In the genomic region with DNA sequence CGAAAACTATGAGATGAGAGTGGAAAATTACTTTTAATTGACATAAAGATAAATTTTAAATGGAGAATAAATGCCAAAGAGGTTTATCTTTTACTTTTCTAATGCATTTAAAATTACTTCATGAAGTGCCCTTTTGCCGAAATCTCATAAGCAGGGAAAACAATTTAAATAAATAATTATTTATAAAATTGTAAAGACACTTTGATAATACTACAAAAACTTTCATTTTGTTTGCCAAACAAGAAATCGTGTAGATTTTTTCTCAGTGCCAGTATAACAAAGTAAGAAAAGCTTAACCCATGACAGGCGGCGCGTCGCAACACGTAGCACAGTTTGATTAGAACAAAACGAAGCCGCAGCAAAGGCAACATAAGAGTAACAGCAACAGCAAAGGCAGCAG, we compare ENCODE assay signal across 3 fruit fly cellular contexts.
TF ChIP-seq lines count a peak whose summit lies in the region.

No protein-coding gene starts in this region.

- no peak for TF ChIP-seq CTCF in whole organism, embryonic (GFP tag; optimal IDR thresholded peaks at IDR 0.05; lab: Kevin White, UChicago)

TF ChIP-seq in whole organism, embryonic, 481 proteins besides CTCF, POLR2A, EP300 and RAD21 (continues in another document):
- TF ChIP-seq lola (GFP tag; optimal IDR thresholded peaks at IDR 0.05; lab: Kevin White, UChicago): peak in 1 of 3 experiments; percentile 4
- no peak for TF ChIP-seq sim (GFP tag; IDR thresholded peaks at IDR 0.05; lab: Robert Waterston, UW)
- no peak for TF ChIP-seq CG7556 (GFP tag; optimal IDR thresholded peaks at IDR 0.05; lab: Kevin White, UChicago)
- TF ChIP-seq Xrp1 (GFP tag; IDR thresholded peaks at IDR 0.05; lab: Robert Waterston, UW): peak; percentile 17; the same call in 1 of the 2 replicates
- TF ChIP-seq CG18764 (GFP tag; optimal IDR thresholded peaks at IDR 0.05; lab: Kevin White, UChicago): no peak
- TF ChIP-seq pnt (GFP tag; optimal IDR thresholded peaks at IDR 0.05; lab: Kevin White, UChicago): no peak
- no peak for TF ChIP-seq hkb (optimal IDR thresholded peaks at IDR 0.05; lab: Kevin White, UChicago)
- TF ChIP-seq hkb (GFP tag; IDR thresholded peaks at IDR 0.05; lab: Robert Waterston, UW): no peak
- TF ChIP-seq CG10267 (tag; optimal IDR thresholded peaks at IDR 0.05; lab: Kevin White, UChicago): no peak
- TF ChIP-seq B-H1 (GFP tag; IDR thresholded peaks at IDR 0.05; lab: Robert Waterston, UW): no peak
- TF ChIP-seq insv (GFP tag; optimal IDR thresholded peaks at IDR 0.05; lab: Kevin White, UChicago): no peak
- no peak for TF ChIP-seq CG15601 (tag; optimal IDR thresholded peaks at IDR 0.05; lab: Kevin White, UChicago)
- no peak for TF ChIP-seq fu2 (GFP tag; optimal IDR thresholded peaks at IDR 0.05; lab: Kevin White, UChicago)
- no peak for TF ChIP-seq CG7786 (GFP tag; optimal IDR thresholded peaks at IDR 0.05; lab: Kevin White, UChicago)
- no peak for TF ChIP-seq lilli (GFP tag; optimal IDR thresholded peaks at IDR 0.05; lab: Kevin White, UChicago)
- TF ChIP-seq CG5180 (GFP tag; optimal IDR thresholded peaks at IDR 0.05; lab: Kevin White, UChicago): no peak
- TF ChIP-seq CG18262 (tag; optimal IDR thresholded peaks at IDR 0.05; lab: Kevin White, UChicago): peak; percentile 26
- TF ChIP-seq ase (GFP tag; IDR thresholded peaks at IDR 0.05; lab: Robert Waterston, UW): no peak
- TF ChIP-seq tx (GFP tag; optimal IDR thresholded peaks at IDR 0.05; lab: Kevin White, UChicago): no peak
- TF ChIP-seq Ada2b (GFP tag; IDR thresholded peaks at IDR 0.05; lab: Robert Waterston, UW): no peak
- no peak for TF ChIP-seq al (GFP tag; IDR thresholded peaks at IDR 0.05; lab: Robert Waterston, UW)
- TF ChIP-seq dysf (GFP tag; IDR thresholded peaks at IDR 0.05; lab: Robert Waterston, UW): no peak
- TF ChIP-seq gsb (GFP tag; IDR thresholded peaks at IDR 0.05; lab: Robert Waterston, UW): no peak
- TF ChIP-seq amos (GFP tag; IDR thresholded peaks at IDR 0.05; lab: Robert Waterston, UW; ENCODE audit: partially characterized antibody): no peak
- TF ChIP-seq gce (GFP tag; IDR thresholded peaks at IDR 0.05; lab: Robert Waterston, UW): no peak
- no peak for TF ChIP-seq cas (GFP tag; IDR thresholded peaks at IDR 0.05; lab: Robert Waterston, UW)
- peak; percentile 21 for TF ChIP-seq CG2712 (tag; optimal IDR thresholded peaks at IDR 0.05; lab: Kevin White, UChicago)
- TF ChIP-seq CkIIα-i1 (GFP tag; IDR thresholded peaks at IDR 0.05; lab: Robert Waterston, UW): no peak
- no peak for TF ChIP-seq CG17829 (tag; optimal IDR thresholded peaks at IDR 0.05; lab: Kevin White, UChicago)
- no peak for TF ChIP-seq CG6272 (GFP tag; IDR thresholded peaks at IDR 0.05; lab: Robert Waterston, UW)
- no peak for TF ChIP-seq oc (tag; optimal IDR thresholded peaks at IDR 0.05; lab: Kevin White, UChicago)

TF ChIP-seq in whole organism, prepupa, 60 proteins besides CTCF, POLR2A, EP300 and RAD21:
- 0 out of 3 replicates have a peak, but pooled peaks have one; percentile 45 for TF ChIP-seq CG6163 (GFP tag; IDR thresholded peaks at IDR 0.05; lab: Robert Waterston, UW)
- no peak for TF ChIP-seq Hr4 (GFP tag; optimal IDR thresholded peaks at IDR 0.05; lab: Kevin White, UChicago)
- TF ChIP-seq CG32006 (GFP tag; optimal IDR thresholded peaks at IDR 0.05; lab: Kevin White, UChicago): peak; percentile 52
- TF ChIP-seq Eip78C (GFP tag; lab: Kevin White, UChicago): peak; percentile 61
- TF ChIP-seq eg (GFP tag; IDR thresholded peaks at IDR 0.05; lab: Robert Waterston, UW): no peak
- 0 out of 2 replicates have a peak, but pooled peaks have one; percentile 10 for TF ChIP-seq CG15336 (GFP tag; IDR thresholded peaks at IDR 0.05; lab: Robert Waterston, UW)
- TF ChIP-seq fkh (GFP tag; optimal IDR thresholded peaks at IDR 0.05; lab: Kevin White, UChicago): no peak
- TF ChIP-seq lz (GFP tag; optimal IDR thresholded peaks at IDR 0.05; lab: Kevin White, UChicago): no peak
- no peak for TF ChIP-seq fd59A (GFP tag; optimal IDR thresholded peaks at IDR 0.05; lab: Kevin White, UChicago)
- TF ChIP-seq CG6792 (GFP tag; optimal IDR thresholded peaks at IDR 0.05; lab: Kevin White, UChicago): no peak
- TF ChIP-seq CG11762 (GFP tag; optimal IDR thresholded peaks at IDR 0.05; lab: Kevin White, UChicago; ENCODE audit: insufficient read depth): no peak
- TF ChIP-seq ss (GFP tag; optimal IDR thresholded peaks at IDR 0.05; lab: Kevin White, UChicago): no peak
- no peak for TF ChIP-seq Smox (GFP tag; optimal IDR thresholded peaks at IDR 0.05; lab: Kevin White, UChicago)
- TF ChIP-seq CG4318 (GFP tag; optimal IDR thresholded peaks at IDR 0.05; lab: Kevin White, UChicago): peak; percentile 7
- TF ChIP-seq OdsH (GFP tag; optimal IDR thresholded peaks at IDR 0.05; lab: Kevin White, UChicago): peak; percentile 8
- TF ChIP-seq CG11902 (GFP tag; optimal IDR thresholded peaks at IDR 0.05; lab: Kevin White, UChicago): no peak
- TF ChIP-seq CG1621 (tag; optimal IDR thresholded peaks at IDR 0.05; lab: Kevin White, UChicago): no peak
- no peak for TF ChIP-seq achi (GFP tag; optimal IDR thresholded peaks at IDR 0.05; lab: Kevin White, UChicago)
- no peak for TF ChIP-seq CG6854 (GFP tag; optimal IDR thresholded peaks at IDR 0.05; lab: Kevin White, UChicago)
- peak; percentile 12 for TF ChIP-seq CG3919 (GFP tag; optimal IDR thresholded peaks at IDR 0.05; lab: Kevin White, UChicago)
- no peak for TF ChIP-seq CG6808 (GFP tag; optimal IDR thresholded peaks at IDR 0.05; lab: Kevin White, UChicago)
- TF ChIP-seq CG9139 (GFP tag; optimal IDR thresholded peaks at IDR 0.05; lab: Kevin White, UChicago): no peak

TF ChIP-seq in whole organism, pupa, 21 proteins besides CTCF, POLR2A, EP300 and RAD21:
- no peak for TF ChIP-seq CG32121 (GFP tag; IDR thresholded peaks at IDR 0.05; lab: Robert Waterston, UW)
- TF ChIP-seq Pif1B (GFP tag; optimal IDR thresholded peaks at IDR 0.05; lab: Kevin White, UChicago): no peak
- TF ChIP-seq CG8301 (tag; optimal IDR thresholded peaks at IDR 0.05; lab: Kevin White, UChicago): peak; percentile 49
- TF ChIP-seq CG13204 (GFP tag; optimal IDR thresholded peaks at IDR 0.05; lab: Kevin White, UChicago): no peak
- TF ChIP-seq CG14655 (GFP tag; optimal IDR thresholded peaks at IDR 0.05; lab: Kevin White, UChicago): peak; percentile 43
- peak; percentile 9 for TF ChIP-seq CG9948 (tag; optimal IDR thresholded peaks at IDR 0.05; lab: Kevin White, UChicago)

Comparison
In these comparisons a context has a peak if more than half of its experiments do, and no peak if none do; other contexts are left out.
1. Of the 7 proteins assayed by ChIP-seq in both whole organism, embryonic and whole organism, prepupa: peak only in whole organism, embryonic: Blimp-1; only in whole organism, prepupa: none; in both: none; in neither: 6.